Worm (Caenorhabditis elegans): ENCODE measurements around the gene T25B9.4.

Gene T25B9.4

ce11 chrIV:10782014-10782413, 24.5 kb upstream of the T25B9.4 start:
- TF ChIP-seq hnd-1 (tag; optimal IDR thresholded peaks at IDR 0.05) (no peak), sea-1 (GFP tag; conservative IDR thresholded peaks at IDR 0.05) (no peak), flt-1 (GFP tag; IDR thresholded peaks at IDR 0.05) (no peak), ceh-36 (tag; optimal IDR thresholded peaks at IDR 0.05) (no peak), B0310.2 (tag; optimal IDR thresholded peaks at IDR 0.05) (no peak), tra-4 (tag; optimal IDR thresholded peaks at IDR 0.05) (no peak)

- TF ChIP-seq F13C5.2 (tag; optimal IDR thresholded peaks at IDR 0.05) (no peak), flt-1 (GFP tag; IDR thresholded peaks at IDR 0.05) (no peak), hmg-4 (GFP tag; optimal IDR thresholded peaks at IDR 0.05) (no peak), ceh-13 (GFP tag; optimal IDR thresholded peaks at IDR 0.05) (no peak), B0310.2 (tag; optimal IDR thresholded peaks at IDR 0.05) (no peak), tbx-37 (GFP tag; conservative IDR thresholded peaks at IDR 0.05) (no peak), sea-1 (GFP tag; conservative IDR thresholded peaks at IDR 0.05) (no peak), scrt-1 (GFP tag; IDR thresholded peaks at IDR 0.05) (no peak), aly-1 (tag; optimal IDR thresholded peaks at IDR 0.05) (no peak), tbx-11 (GFP tag; IDR thresholded peaks at IDR 0.05) (no peak), pes-1 (GFP tag; IDR thresholded peaks at IDR 0.05) (no peak), ama-1 (optimal IDR thresholded peaks at IDR 0.05) (no peak), ets-7 (tag; optimal IDR thresholded peaks at IDR 0.05) (no peak), tra-4 (tag; optimal IDR thresholded peaks at IDR 0.05) (no peak), hnd-1 (tag; optimal IDR thresholded peaks at IDR 0.05) (no peak), ceh-36 (tag; optimal IDR thresholded peaks at IDR 0.05) (no peak), hmbx-1 (tag; optimal IDR thresholded peaks at IDR 0.05) (no peak)
Measured at ce11 chrIV:10781346-10781745, 23.8 kb upstream of the T25B9.4 start.

ce11 chrIV:10780583-10780982, 23.1 kb upstream of the T25B9.4 start, which contains the start of gene swt-3:
swt-3 (minus strand) TSS chrIV:10780683.
- TF ChIP-seq hnd-1 (tag; optimal IDR thresholded peaks at IDR 0.05) = no peak
- TF ChIP-seq tbx-37 (GFP tag; conservative IDR thresholded peaks at IDR 0.05) = no peak
- no peak for TF ChIP-seq hmg-4 (GFP tag; optimal IDR thresholded peaks at IDR 0.05)
- TF ChIP-seq ama-1 (optimal IDR thresholded peaks at IDR 0.05) = no peak

- TF ChIP-seq scrt-1 (GFP tag; IDR thresholded peaks at IDR 0.05) (no peak), tra-4 (tag; optimal IDR thresholded peaks at IDR 0.05) (no peak), tbx-11 (GFP tag; IDR thresholded peaks at IDR 0.05) (no peak), hmbx-1 (tag; optimal IDR thresholded peaks at IDR 0.05) (no peak), tbx-37 (GFP tag; conservative IDR thresholded peaks at IDR 0.05) (no peak), F13C5.2 (tag; optimal IDR thresholded peaks at IDR 0.05) (no peak), pes-1 (GFP tag; IDR thresholded peaks at IDR 0.05) (no peak), ceh-36 (tag; optimal IDR thresholded peaks at IDR 0.05) (no peak), hmg-4 (GFP tag; optimal IDR thresholded peaks at IDR 0.05) (no peak)
Measured at ce11 chrIV:10779328-10779727, 21.8 kb upstream of the T25B9.4 start.

ce11 chrIV:10778582-10778981, 21.1 kb upstream of the T25B9.4 start:
- TF ChIP-seq tbx-37 (GFP tag; conservative IDR thresholded peaks at IDR 0.05) (no peak), pes-1 (GFP tag; IDR thresholded peaks at IDR 0.05) (no peak), aly-1 (tag; optimal IDR thresholded peaks at IDR 0.05) (no peak), B0310.2 (tag; optimal IDR thresholded peaks at IDR 0.05) (no peak), tra-4 (tag; optimal IDR thresholded peaks at IDR 0.05) (no peak), ama-1 (optimal IDR thresholded peaks at IDR 0.05) (no peak), hmbx-1 (tag; optimal IDR thresholded peaks at IDR 0.05) (no peak), F13C5.2 (tag; optimal IDR thresholded peaks at IDR 0.05) (no peak), ceh-13 (GFP tag; optimal IDR thresholded peaks at IDR 0.05) (no peak)

ce11 chrIV:10777600-10777999, 20.1 kb upstream of the T25B9.4 start:
- no peak for TF ChIP-seq ama-1 (optimal IDR thresholded peaks at IDR 0.05)
- TF ChIP-seq scrt-1 (GFP tag; IDR thresholded peaks at IDR 0.05) = no peak
- no peak for TF ChIP-seq ets-7 (tag; optimal IDR thresholded peaks at IDR 0.05)

- no peak for TF ChIP-seq flt-1 (GFP tag; IDR thresholded peaks at IDR 0.05)
- no peak for TF ChIP-seq hmg-4 (GFP tag; optimal IDR thresholded peaks at IDR 0.05)
- no peak for TF ChIP-seq hnd-1 (tag; optimal IDR thresholded peaks at IDR 0.05)
- no peak for TF ChIP-seq F13C5.2 (tag; optimal IDR thresholded peaks at IDR 0.05)
- TF ChIP-seq ceh-13 (GFP tag; optimal IDR thresholded peaks at IDR 0.05) = no peak
- TF ChIP-seq pes-1 (GFP tag; IDR thresholded peaks at IDR 0.05) = no peak
- TF ChIP-seq sea-1 (GFP tag; conservative IDR thresholded peaks at IDR 0.05) = no peak
- no peak for TF ChIP-seq ama-1 (optimal IDR thresholded peaks at IDR 0.05)
- TF ChIP-seq tbx-37 (GFP tag; conservative IDR thresholded peaks at IDR 0.05) = no peak
- TF ChIP-seq aly-1 (tag; optimal IDR thresholded peaks at IDR 0.05) = no peak
- TF ChIP-seq tbx-11 (GFP tag; IDR thresholded peaks at IDR 0.05) = no peak
Measured at ce11 chrIV:10777076-10777475, 19.6 kb upstream of the T25B9.4 start.

ce11 chrIV:10773811-10774210, 16.3 kb upstream of the T25B9.4 start, which contains the start of gene inpp-1:
inpp-1 (minus strand) TSS chrIV:10773911.
- TF ChIP-seq tbx-37 (GFP tag; conservative IDR thresholded peaks at IDR 0.05) (no peak), flt-1 (GFP tag; IDR thresholded peaks at IDR 0.05) (no peak)

- TF ChIP-seq ceh-13 (GFP tag; optimal IDR thresholded peaks at IDR 0.05) (no peak), flt-1 (GFP tag; IDR thresholded peaks at IDR 0.05) (no peak), ets-7 (tag; optimal IDR thresholded peaks at IDR 0.05) (no peak), sea-1 (GFP tag; conservative IDR thresholded peaks at IDR 0.05) (no peak), tbx-37 (GFP tag; conservative IDR thresholded peaks at IDR 0.05) (no peak), B0310.2 (tag; optimal IDR thresholded peaks at IDR 0.05) (no peak), tra-4 (tag; optimal IDR thresholded peaks at IDR 0.05) (no peak), tbx-11 (GFP tag; IDR thresholded peaks at IDR 0.05) (no peak), hmbx-1 (tag; optimal IDR thresholded peaks at IDR 0.05) (no peak), scrt-1 (GFP tag; IDR thresholded peaks at IDR 0.05) (no peak), pes-1 (GFP tag; IDR thresholded peaks at IDR 0.05) (no peak), aly-1 (tag; optimal IDR thresholded peaks at IDR 0.05) (no peak), hnd-1 (tag; optimal IDR thresholded peaks at IDR 0.05) (no peak), hmg-4 (GFP tag; optimal IDR thresholded peaks at IDR 0.05) (no peak), ama-1 (optimal IDR thresholded peaks at IDR 0.05) (no peak), ceh-36 (tag; optimal IDR thresholded peaks at IDR 0.05) (no peak), F13C5.2 (tag; optimal IDR thresholded peaks at IDR 0.05) (no peak)
Measured at ce11 chrIV:10771296-10771695, 13.8 kb upstream of the T25B9.4 start.
